Worm (Caenorhabditis elegans): ENCODE measurements around the gene F53F4.15.

The F53F4.15 gene

DNA sequence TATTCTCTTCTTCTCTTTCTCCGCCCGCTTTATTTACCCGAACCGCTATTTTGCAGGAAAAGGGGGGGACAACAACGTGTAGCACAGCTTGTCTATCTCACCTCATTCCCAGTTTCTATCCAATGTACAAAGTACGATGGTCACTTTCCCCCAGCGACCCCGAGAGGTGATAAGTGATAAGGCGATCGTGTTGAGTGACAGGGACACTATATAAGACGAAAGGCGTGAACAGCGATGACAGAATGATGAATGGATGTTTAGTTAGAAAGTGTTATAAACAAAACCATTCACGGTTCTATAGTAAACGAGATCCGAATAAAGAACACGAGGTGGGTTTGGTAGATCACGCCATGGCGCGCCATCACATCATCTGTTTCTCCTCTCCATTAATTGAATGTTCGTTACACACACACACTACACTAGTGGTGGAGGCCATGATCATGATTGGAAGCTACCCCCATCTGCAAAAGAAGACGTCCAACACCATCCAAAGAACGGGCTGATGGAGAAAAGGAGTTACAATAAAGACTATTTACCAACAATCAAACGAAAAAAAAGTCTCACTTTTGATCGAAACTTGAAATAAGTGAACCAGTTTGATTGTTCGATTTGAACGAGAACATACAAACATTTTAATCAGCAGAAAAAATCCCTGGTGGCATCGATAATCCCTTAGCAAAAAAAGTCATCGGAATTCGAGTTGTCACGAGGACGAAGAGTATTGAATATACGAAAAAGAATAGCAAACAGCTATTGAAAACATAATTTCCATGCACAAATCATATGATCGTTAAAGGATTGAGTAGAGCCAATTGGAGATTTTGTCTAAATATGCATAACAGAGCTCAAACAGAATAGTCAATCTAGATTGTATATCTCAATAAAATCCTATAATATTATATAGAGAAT is 35.8 kb downstream of the F53F4.15 start (continued):
- no peak for TF ChIP-seq F10B5.3 (tag; optimal IDR thresholded peaks at IDR 0.05)
- TF ChIP-seq nhr-48 (tag; optimal IDR thresholded peaks at IDR 0.05): peak; percentile 89
- peak; percentile 91 for TF ChIP-seq ama-1 (optimal IDR thresholded peaks at IDR 0.05)
- no peak for TF ChIP-seq unc-130 (GFP tag; optimal IDR thresholded peaks at IDR 0.05)
- peak; percentile 57; the same call in 1 of the 2 replicates for TF ChIP-seq ceh-20 (GFP tag; IDR thresholded peaks at IDR 0.05)
- TF ChIP-seq duxl-1 (tag; optimal IDR thresholded peaks at IDR 0.05; ENCODE audit: poor library complexity): peak; percentile 8
- TF ChIP-seq dpl-1 (GFP tag; optimal IDR thresholded peaks at IDR 0.05): peak; percentile 40
- no peak for TF ChIP-seq madf-9 (GFP tag; conservative IDR thresholded peaks at IDR 0.05)
- peak in 1 of 2 experiments; percentile 92 for TF ChIP-seq unc-62 (GFP tag; optimal IDR thresholded peaks at IDR 0.05 in 1 of 2)
- no peak for TF ChIP-seq unc-62 (tag; optimal IDR thresholded peaks at IDR 0.05)
- peak; percentile 96 for TF ChIP-seq hlh-11 (tag; optimal IDR thresholded peaks at IDR 0.05)
- peak; percentile 6; the same call in 1 of the 2 replicates for TF ChIP-seq lin-38 (GFP tag; IDR thresholded peaks at IDR 0.05)
- TF ChIP-seq nhr-111 (GFP tag; optimal IDR thresholded peaks at IDR 0.05): no peak
- no peak for TF ChIP-seq zip-11 (GFP tag; IDR thresholded peaks at IDR 0.05)
- TF ChIP-seq saeg-2 (GFP tag; IDR thresholded peaks at IDR 0.05): peak; percentile 52
- TF ChIP-seq ZK546.5 (tag; optimal IDR thresholded peaks at IDR 0.05): no peak
- peak; percentile 78; the same call in 1 of the 2 replicates for TF ChIP-seq tra-1 (GFP tag; IDR thresholded peaks at IDR 0.05)
- TF ChIP-seq ceh-62 (tag; optimal IDR thresholded peaks at IDR 0.05): no peak
- TF ChIP-seq lir-3 (tag; optimal IDR thresholded peaks at IDR 0.05): no peak
- no peak for TF ChIP-seq Y48G9A.11 (GFP tag; IDR thresholded peaks at IDR 0.05)
- no peak; the same call in 1 of the 2 replicates for TF ChIP-seq arid-1 (GFP tag; conservative IDR thresholded peaks at IDR 0.05)
- peak; percentile 14 for TF ChIP-seq pha-4 (GFP tag; IDR thresholded peaks at IDR 0.05)
- no peak for TF ChIP-seq pha-4 (tag; optimal IDR thresholded peaks at IDR 0.05)
- TF ChIP-seq daf-19 (GFP tag; conservative IDR thresholded peaks at IDR 0.05): no peak
- TF ChIP-seq attf-4 (tag; optimal IDR thresholded peaks at IDR 0.05): peak; percentile 34
- peak; percentile 5 for TF ChIP-seq jun-1 (tag; optimal IDR thresholded peaks at IDR 0.05)
- TF ChIP-seq egl-43 (GFP tag; IDR thresholded peaks at IDR 0.05): no peak
- no peak for TF ChIP-seq F37D6.2 (tag; optimal IDR thresholded peaks at IDR 0.05)
- no peak for TF ChIP-seq tag-97 (GFP tag; IDR thresholded peaks at IDR 0.05)
- TF ChIP-seq dve-1 (tag; optimal IDR thresholded peaks at IDR 0.05; ENCODE audit: insufficient read depth): peak; percentile 93
- TF ChIP-seq F49E8.2 (tag; optimal IDR thresholded peaks at IDR 0.05; ENCODE audit: borderline replicate concordance): no peak
- peak; percentile 77 for TF ChIP-seq cey-2 (tag; optimal IDR thresholded peaks at IDR 0.05; ENCODE audit: borderline replicate concordance, insufficient read depth)
- TF ChIP-seq nhr-42 (GFP tag; IDR thresholded peaks at IDR 0.05): 0 out of 2 replicates have a peak, but pooled peaks have one; percentile 32
- TF ChIP-seq sdz-12 (GFP tag; optimal IDR thresholded peaks at IDR 0.05): no peak
- TF ChIP-seq lin-39 (tag; optimal IDR thresholded peaks at IDR 0.05): no peak
- TF ChIP-seq F44E2.7 (GFP tag; IDR thresholded peaks at IDR 0.05): no peak
- no peak for TF ChIP-seq dmd-8 (GFP tag; IDR thresholded peaks at IDR 0.05)
- no peak for TF ChIP-seq lin-29 (GFP tag; IDR thresholded peaks at IDR 0.05)
- peak in 1 of 2 experiments; percentile 63 for TF ChIP-seq daf-16 (GFP tag; optimal IDR thresholded peaks at IDR 0.05)
- peak; percentile 91 for TF ChIP-seq daf-16 (tag; optimal IDR thresholded peaks at IDR 0.05)
- TF ChIP-seq R02D3.7 (tag; optimal IDR thresholded peaks at IDR 0.05): no peak
- no peak for TF ChIP-seq unc-39 (tag; optimal IDR thresholded peaks at IDR 0.05)
- no peak for TF ChIP-seq aly-2 (tag; optimal IDR thresholded peaks at IDR 0.05)
- TF ChIP-seq mxl-3 (GFP tag; optimal IDR thresholded peaks at IDR 0.05): peak; percentile 94
- TF ChIP-seq nhr-76 (tag; optimal IDR thresholded peaks at IDR 0.05): no peak
- 0 out of 2 replicates have a peak, but pooled peaks have one; percentile 6 for TF ChIP-seq F26F4.8 (GFP tag; conservative IDR thresholded peaks at IDR 0.05)
- no peak for TF ChIP-seq zfp-2 (tag; optimal IDR thresholded peaks at IDR 0.05)
- peak; percentile 97 for TF ChIP-seq nhr-28 (tag; optimal IDR thresholded peaks at IDR 0.05)
- peak; percentile 86 for TF ChIP-seq dmd-6 (GFP tag; IDR thresholded peaks at IDR 0.05)
- TF ChIP-seq daf-12 (tag; optimal IDR thresholded peaks at IDR 0.05): no peak
